Worm (Caenorhabditis elegans) whole organism, L4/young adult: ENCODE data around the gene puf-11.

Source experiments
- W03F9.2 ChIP-seq: fragments of 150-350 bp; optimal IDR thresholded peaks from 2 replicates; lab custom pipeline; 2014; ENCODE audit warnings: missing biosample characterization, missing genetic modification characterization
- him-1 ChIP-seq: sonication (generic microtip); optimal IDR thresholded peaks from 2 replicates; lab custom pipeline; 2016; ENCODE audit warnings: missing genotype, missing genetic modification reagents, missing genetic modification characterization, missing compliant biosample characterization

DNA sequence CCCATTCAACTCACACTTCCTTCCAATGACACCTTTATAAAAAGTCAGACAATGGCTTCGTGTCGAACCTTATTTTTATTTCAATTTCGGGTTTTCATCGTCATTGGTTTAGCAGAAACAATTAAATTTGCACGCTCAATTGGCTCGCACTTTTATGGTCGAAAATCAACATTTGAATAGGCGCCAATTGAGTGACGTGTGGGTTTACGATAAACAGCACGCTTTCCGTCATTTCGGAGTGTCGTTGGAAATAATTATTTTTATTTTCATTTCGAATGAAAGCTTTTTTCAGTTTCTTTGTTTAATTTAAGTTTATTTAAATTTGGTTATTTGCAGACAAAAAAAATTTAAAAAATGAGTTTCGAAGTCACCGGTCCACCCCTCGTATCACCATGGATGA lies 6.2 kb upstream of the puf-11 start, which contains the start of gene exos-2:
- TF ChIP-seq him-1 (tag; lab: Kevin White, UChicago) (no peak), W03F9.2 (tag; lab: Kevin White, UChicago) (no peak)
